Fruit fly (Drosophila melanogaster) whole organism: ENCODE measurements around the gene Cln7.

Source experiments
- Dll ChIP-seq: fragments of >200 bp; optimal IDR thresholded peaks from 2 replicates; lab custom pipeline; 2017
- EcR ChIP-seq, 2 experiments: fragments of >200 bp; optimal IDR thresholded peaks; 2 replicates each; lab custom pipeline; 2017; ENCODE audit warnings: missing biosample characterization in 2 of 2, missing genetic modification characterization in 2 of 2, missing genetic modification reagents in 2 of 2
- psq ChIP-seq: fragments of >200 bp; optimal IDR thresholded peaks from 2 replicates; lab custom pipeline; 2017
- usp ChIP-seq: fragments of >200 bp; optimal IDR thresholded peaks from 2 replicates; lab custom pipeline; 2017; ENCODE audit warnings: missing biosample characterization, missing genetic modification characterization, mixed read lengths

- TF ChIP-seq Dll (lab: Kevin White, UChicago) (no peak), usp (GFP tag; lab: Kevin White, UChicago) (no peak), EcR (GFP tag; optimal IDR thresholded peaks at IDR 0.05; lab: Kevin White, UChicago) (no peak), psq (lab: Kevin White, UChicago) (no peak)
These were observed 25.2 kb downstream of the Cln7 start, which contains the start of gene CG8607 for dm6 chr3L:7319768-7320167.
